Worm (Caenorhabditis elegans): ENCODE data around the gene T09A12.1.

The T09A12.1 gene

ce11 chrIV:8225357-8225756 is 18.9 kb upstream of the T09A12.1 start, which contains the start of gene serp-1.2:
TSS of gene serp-1.2 (plus strand) at chrIV:8225674.
- no peak for TF ChIP-seq W03F9.2 (tag; optimal IDR thresholded peaks at IDR 0.05)
- no peak for TF ChIP-seq dao-5 (tag; optimal IDR thresholded peaks at IDR 0.05)
- no peak for TF ChIP-seq him-1 (tag; optimal IDR thresholded peaks at IDR 0.05)

DNA sequence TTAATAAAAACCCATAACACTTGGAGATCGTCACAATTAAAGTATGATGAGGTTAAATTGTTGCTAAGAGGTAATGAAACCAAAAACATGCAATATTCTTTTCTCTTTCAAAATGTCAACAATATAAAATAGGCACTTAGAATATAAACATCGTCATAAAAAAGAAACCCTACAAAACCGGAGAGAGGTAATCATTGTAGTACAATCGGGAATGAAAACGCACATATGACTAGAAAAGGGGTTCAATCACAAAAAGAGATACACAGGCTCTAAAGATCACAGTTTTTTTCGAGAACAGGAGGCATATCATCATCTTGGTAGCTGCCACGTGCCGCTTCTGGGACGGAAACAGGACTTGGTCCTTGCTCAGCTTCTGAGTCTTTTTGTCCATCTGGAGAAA is 17.7 kb upstream of the T09A12.1 start:
- TF ChIP-seq W03F9.2 (tag; optimal IDR thresholded peaks at IDR 0.05) (no peak), dao-5 (tag; optimal IDR thresholded peaks at IDR 0.05) (no peak), him-1 (tag; optimal IDR thresholded peaks at IDR 0.05) (no peak)

- no peak for TF ChIP-seq dao-5 (tag; optimal IDR thresholded peaks at IDR 0.05)
- no peak for TF ChIP-seq W03F9.2 (tag; optimal IDR thresholded peaks at IDR 0.05)
- TF ChIP-seq him-1 (tag; optimal IDR thresholded peaks at IDR 0.05), result no peak
Observed at ce11 chrIV:8229523-8229922, 14.7 kb upstream of the T09A12.1 start.

ce11 chrIV:8232428-8232827 is 11.8 kb upstream of the T09A12.1 start:
- TF ChIP-seq dao-5 (tag; optimal IDR thresholded peaks at IDR 0.05) (no peak), him-1 (tag; optimal IDR thresholded peaks at IDR 0.05) (no peak), W03F9.2 (tag; optimal IDR thresholded peaks at IDR 0.05) (no peak)

- TF ChIP-seq him-1 (tag; optimal IDR thresholded peaks at IDR 0.05), result no peak
- no peak for TF ChIP-seq W03F9.2 (tag; optimal IDR thresholded peaks at IDR 0.05)
- no peak for TF ChIP-seq dao-5 (tag; optimal IDR thresholded peaks at IDR 0.05)
Observed at ce11 chrIV:8233268-8233667, 10.9 kb upstream of the T09A12.1 start.

DNA sequence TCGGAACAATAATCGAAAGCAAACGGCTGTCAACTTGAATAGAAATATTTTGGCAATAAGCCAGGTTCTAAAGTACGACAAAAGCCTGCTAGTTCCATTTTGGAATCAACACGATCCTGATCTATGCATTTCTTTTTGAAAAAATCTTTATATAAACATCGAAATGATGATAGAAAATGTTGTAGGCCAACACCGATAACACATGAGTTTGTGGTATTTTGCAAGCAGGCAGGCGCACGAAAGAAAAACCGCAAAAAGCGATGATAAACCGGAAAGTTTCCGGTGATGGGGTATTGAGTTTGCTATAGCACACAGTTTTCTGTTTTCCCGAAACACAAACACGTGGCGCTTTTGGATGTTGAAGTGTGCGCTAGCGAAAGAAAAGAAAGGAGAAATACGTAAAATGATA is 10.1 kb upstream of the T09A12.1 start:
- TF ChIP-seq dao-5 (tag; optimal IDR thresholded peaks at IDR 0.05) (no peak), him-1 (tag; optimal IDR thresholded peaks at IDR 0.05) (no peak), W03F9.2 (tag; optimal IDR thresholded peaks at IDR 0.05) (no peak)

- TF ChIP-seq dao-5 (tag; optimal IDR thresholded peaks at IDR 0.05), result no peak
- no peak for TF ChIP-seq W03F9.2 (tag; optimal IDR thresholded peaks at IDR 0.05)
- no peak for TF ChIP-seq him-1 (tag; optimal IDR thresholded peaks at IDR 0.05)
Observed at ce11 chrIV:8235114-8235686, 9.0 kb upstream of the T09A12.1 start.

- TF ChIP-seq W03F9.2 (tag; optimal IDR thresholded peaks at IDR 0.05) (no peak), dao-5 (tag; optimal IDR thresholded peaks at IDR 0.05) (no peak), him-1 (tag; optimal IDR thresholded peaks at IDR 0.05) (no peak)
Observed at ce11 chrIV:8236502-8236901, 7.7 kb upstream of the T09A12.1 start, which contains the start of gene nhr-66. TSS of gene nhr-66 (minus strand) at chrIV:8236602.

- TF ChIP-seq dao-5 (tag; optimal IDR thresholded peaks at IDR 0.05) (no peak), W03F9.2 (tag; optimal IDR thresholded peaks at IDR 0.05) (no peak), him-1 (tag; optimal IDR thresholded peaks at IDR 0.05) (no peak)
Observed at ce11 chrIV:8239584-8239983, 4.6 kb upstream of the T09A12.1 start.

DNA sequence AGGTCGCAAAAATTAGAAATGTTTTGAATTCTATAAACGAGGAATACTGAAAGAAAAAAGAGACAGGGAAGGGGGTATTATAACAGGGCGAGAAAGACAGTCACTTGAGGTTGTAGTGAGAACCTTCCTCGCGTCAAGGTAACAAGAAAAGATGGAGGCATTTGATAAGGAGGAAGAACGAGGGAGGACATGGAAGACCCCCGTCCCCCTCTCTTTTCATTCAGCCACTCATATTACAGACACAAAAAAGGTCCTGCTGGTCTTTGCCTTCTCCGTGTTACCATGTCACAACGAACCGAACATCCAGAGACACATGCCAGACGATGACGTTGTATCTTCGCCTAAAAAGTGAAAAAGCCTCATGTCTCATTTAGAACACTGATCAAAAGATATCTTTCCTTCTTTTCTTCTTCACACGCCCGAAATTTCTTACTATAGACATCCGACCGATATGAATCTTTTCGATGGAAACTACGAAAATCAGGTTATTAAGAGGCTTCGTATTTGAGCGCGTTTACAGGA is 2.8 kb upstream of the T09A12.1 start:
- TF ChIP-seq dao-5 (tag; optimal IDR thresholded peaks at IDR 0.05) (no peak), W03F9.2 (tag; optimal IDR thresholded peaks at IDR 0.05) (no peak), him-1 (tag; optimal IDR thresholded peaks at IDR 0.05) (no peak)

DNA sequence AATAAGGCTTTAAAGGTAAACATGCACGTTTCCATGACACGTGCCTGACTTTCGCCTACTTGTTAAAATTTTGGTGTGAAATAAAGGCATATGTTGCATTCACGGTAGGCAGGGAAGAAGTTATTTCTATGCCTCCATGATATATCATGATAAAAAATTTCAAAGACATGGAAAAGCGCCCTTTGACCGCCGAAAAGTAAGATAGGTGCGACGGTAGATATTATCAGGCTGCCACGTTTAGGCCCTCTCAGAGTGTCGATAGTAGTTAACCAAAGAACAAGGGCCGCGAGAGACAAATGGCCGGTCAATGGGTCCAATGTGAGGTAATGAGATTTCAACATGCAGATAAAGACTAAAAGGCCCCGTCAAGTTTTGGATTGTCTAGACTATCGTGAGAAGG is 1.0 kb upstream of the T09A12.1 start:
- TF ChIP-seq him-1 (tag; optimal IDR thresholded peaks at IDR 0.05) (no peak), W03F9.2 (tag; optimal IDR thresholded peaks at IDR 0.05) (no peak), dao-5 (tag; optimal IDR thresholded peaks at IDR 0.05) (no peak)

- TF ChIP-seq dao-5 (tag; optimal IDR thresholded peaks at IDR 0.05), result no peak
Observed at ce11 chrIV:8243599-8243998, 613 bp upstream of the T09A12.1 start, which contains the start of gene T09A12.8. TSS of gene T09A12.8 (minus strand) at chrIV:8243699.

DNA sequence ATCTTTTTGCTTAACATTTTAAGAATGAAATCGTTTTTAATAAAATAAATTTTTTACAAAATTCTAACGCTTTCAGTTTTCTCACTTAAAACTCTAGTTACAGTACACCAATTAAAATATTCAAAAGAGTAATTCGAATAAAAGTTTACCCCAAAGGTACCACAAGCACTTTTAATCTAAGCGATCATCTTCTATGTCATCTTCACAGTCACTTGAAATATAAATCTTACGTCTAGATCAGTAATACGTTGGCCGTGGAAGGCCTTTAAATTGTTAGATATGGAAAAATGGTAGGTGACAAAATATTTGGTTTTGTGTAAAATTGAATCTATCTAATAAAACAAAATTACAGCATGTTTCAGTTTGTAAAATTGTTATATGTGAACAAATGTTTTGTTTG is 3.1 kb downstream of the T09A12.1 start:
- no peak for TF ChIP-seq him-1 (tag; optimal IDR thresholded peaks at IDR 0.05)
- TF ChIP-seq dao-5 (tag; optimal IDR thresholded peaks at IDR 0.05), result no peak
- TF ChIP-seq W03F9.2 (tag; optimal IDR thresholded peaks at IDR 0.05), result no peak

DNA sequence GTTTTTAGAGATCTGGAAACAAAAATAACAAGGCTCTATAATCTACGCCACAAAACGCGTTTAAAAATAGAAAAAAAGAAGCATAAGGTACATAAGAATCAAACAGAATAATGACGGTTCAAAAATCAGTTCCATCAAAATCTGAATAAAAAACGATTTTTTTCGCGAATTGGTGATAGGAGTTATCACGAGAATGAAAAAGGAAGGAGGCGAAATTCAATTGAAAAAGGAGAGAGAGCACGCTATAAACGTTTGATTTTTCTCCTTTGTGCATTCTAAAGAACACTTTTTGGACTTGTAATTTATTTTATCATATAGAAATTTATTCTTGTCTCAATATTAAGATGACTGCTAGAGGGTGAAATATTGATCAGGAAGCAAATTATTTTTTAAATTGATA is 7.1 kb downstream of the T09A12.1 start:
- no peak for TF ChIP-seq W03F9.2 (tag; optimal IDR thresholded peaks at IDR 0.05)
- TF ChIP-seq him-1 (tag; optimal IDR thresholded peaks at IDR 0.05), result no peak
- TF ChIP-seq dao-5 (tag; optimal IDR thresholded peaks at IDR 0.05), result no peak

DNA sequence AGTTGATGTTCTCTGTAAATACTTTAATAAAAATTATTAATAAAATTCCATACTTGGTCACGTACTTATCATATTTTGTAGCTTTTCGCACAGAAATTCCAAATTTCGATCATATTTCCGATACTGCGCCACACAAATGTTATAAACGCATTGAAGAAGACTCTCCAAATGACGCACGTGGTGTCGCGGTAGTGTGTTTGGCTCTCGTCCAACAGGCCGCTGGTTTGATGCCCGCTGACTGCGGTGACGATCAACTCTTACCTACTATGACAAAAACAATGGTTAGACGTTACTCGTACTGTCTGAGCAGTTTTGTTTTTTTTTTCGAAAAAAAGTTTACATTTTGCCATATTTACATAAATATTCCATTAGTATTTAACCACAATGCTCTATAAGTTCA is 8.6 kb downstream of the T09A12.1 start:
- TF ChIP-seq dao-5 (tag; optimal IDR thresholded peaks at IDR 0.05) (peak; percentile 91), W03F9.2 (tag; optimal IDR thresholded peaks at IDR 0.05) (peak; percentile 69), him-1 (tag; optimal IDR thresholded peaks at IDR 0.05) (peak; percentile 60)
